Fruit fly (Drosophila melanogaster) whole organism, embryonic: ENCODE data around the gene Hr83.

Experiments
- ATbp ChIP-seq: fragments of 200-800 bp; sonication (Bioruptor generic); optimal IDR thresholded peaks from 2 replicates; lab custom pipeline; 2017; ENCODE audit warnings: missing biosample characterization, mild to moderate bottlenecking, missing genetic modification characterization, missing genetic modification reagents
- CG12219 ChIP-seq: fragments of 200-800 bp; sonication (Bioruptor generic); optimal IDR thresholded peaks from 3 replicates; lab custom pipeline; 2018; ENCODE audit warnings: missing biosample characterization, mild to moderate bottlenecking, missing genetic modification characterization
- CG1233 ChIP-seq: fragments of 200-800 bp; sonication (Bioruptor generic); optimal IDR thresholded peaks from 4 replicates; lab custom pipeline; 2018; ENCODE audit warnings: missing biosample characterization, mild to moderate bottlenecking, missing genetic modification characterization
- CG12391 ChIP-seq: fragments of 200-800 bp; sonication (Bioruptor generic); optimal IDR thresholded peaks from 3 replicates; lab custom pipeline; 2018; ENCODE audit warnings: missing biosample characterization, mild to moderate bottlenecking, missing genetic modification characterization, moderate library complexity
- CG13424 ChIP-seq: fragments of 200-800 bp; sonication (Bioruptor generic); optimal IDR thresholded peaks from 2 replicates; lab custom pipeline; 2019; ENCODE audit warnings: missing biosample characterization, mild to moderate bottlenecking, missing genetic modification characterization, moderate library complexity
- CG15011 ChIP-seq: fragments of 200-800 bp; sonication (Bioruptor generic); optimal IDR thresholded peaks from 3 replicates; lab custom pipeline; 2018; ENCODE audit warnings: missing biosample characterization, mild to moderate bottlenecking, missing genetic modification characterization
- CG5180 ChIP-seq: fragments of 200-800 bp; sonication (Bioruptor generic); optimal IDR thresholded peaks from 3 replicates; lab custom pipeline; 2017; ENCODE audit warnings: missing biosample characterization, missing genetic modification characterization, mild to moderate bottlenecking, moderate library complexity, missing genetic modification reagents
- CG6175 ChIP-seq: fragments of 200-800 bp; sonication (Bioruptor generic); IDR thresholded peaks from 3 replicates; pipeline ENCODE4 v1.3.6; 2022; ENCODE audit warnings: missing biosample characterization, missing genetic modification characterization
- CG6254 ChIP-seq: fragments of 200-800 bp; sonication (Bioruptor generic); optimal IDR thresholded peaks from 3 replicates; lab custom pipeline; 2017; ENCODE audit warnings: mild to moderate bottlenecking, missing biosample characterization, missing genetic modification reagents, missing genetic modification characterization
- CG6854 ChIP-seq: fragments of 200-800 bp; sonication (Bioruptor generic); optimal IDR thresholded peaks from 3 replicates; lab custom pipeline; 2017; ENCODE audit warnings: missing biosample characterization, mild to moderate bottlenecking, missing genetic modification characterization
- CG7271 ChIP-seq: fragments of 200-800 bp; sonication (Bioruptor generic); optimal IDR thresholded peaks from 2 replicates; lab custom pipeline; 2018; ENCODE audit warnings: missing biosample characterization, mild to moderate bottlenecking, missing genetic modification characterization, moderate library complexity
- CG9727 ChIP-seq: fragments of 200-800 bp; sonication (Bioruptor generic); optimal IDR thresholded peaks from 3 replicates; lab custom pipeline; 2017; ENCODE audit warnings: missing biosample characterization, mild to moderate bottlenecking, missing genetic modification characterization
- CG9817 ChIP-seq: fragments of 200-800 bp; sonication (Bioruptor generic); optimal IDR thresholded peaks from 2 replicates; lab custom pipeline; 2018; ENCODE audit warnings: missing biosample characterization, mild to moderate bottlenecking, missing genetic modification characterization, moderate library complexity
- Chrac-16 ChIP-seq: fragments of 200-800 bp; sonication (Bioruptor generic); optimal IDR thresholded peaks from 3 replicates; lab custom pipeline; 2016; ENCODE audit warnings: missing biosample characterization, missing genetic modification characterization
- CrebB ChIP-seq: fragments of 200-800 bp; sonication (Bioruptor generic); optimal IDR thresholded peaks from 3 replicates; lab custom pipeline; 2018; ENCODE audit warnings: missing biosample characterization, mild to moderate bottlenecking, missing genetic modification characterization
- D19A ChIP-seq: fragments of 200-800 bp; optimal IDR thresholded peaks from 3 replicates; lab custom pipeline; 2019; ENCODE audit warnings: missing biosample characterization, mild to moderate bottlenecking, missing genetic modification characterization, moderate library complexity
- Dfd ChIP-seq, 2 experiments: fragments of >200 bp; optimal IDR thresholded peaks; 2 replicates each; lab custom pipeline; 2017; ENCODE audit warnings: missing biosample characterization in 2 of 2, missing genetic modification characterization in 2 of 2
- ERR ChIP-seq: fragments of 200-800 bp; sonication (Bioruptor generic); optimal IDR thresholded peaks from 2 replicates; lab custom pipeline; 2016; ENCODE audit warnings: missing biosample characterization, missing genetic modification characterization
- HLHmδ ChIP-seq: fragments of 200-800 bp; sonication (Bioruptor generic); optimal IDR thresholded peaks from 2 replicates; lab custom pipeline; 2018; ENCODE audit warnings: missing biosample characterization, mild to moderate bottlenecking, missing genetic modification characterization, moderate library complexity
- Meics ChIP-seq: fragments of 200-800 bp; sonication (Bioruptor generic); optimal IDR thresholded peaks from 2 replicates; lab custom pipeline; 2017; ENCODE audit warnings: missing biosample characterization, mild to moderate bottlenecking, missing genetic modification characterization
- Oli ChIP-seq: fragments of 200-800 bp; sonication (Bioruptor generic); optimal IDR thresholded peaks from 2 replicates; lab custom pipeline; 2018; ENCODE audit warnings: missing biosample characterization, mild to moderate bottlenecking, missing genetic modification characterization, moderate library complexity
- PHDP ChIP-seq: fragments of 200-800 bp; sonication (Bioruptor generic); optimal IDR thresholded peaks from 3 replicates; lab custom pipeline; 2018; ENCODE audit warnings: missing biosample characterization, mild to moderate bottlenecking, missing genetic modification characterization, moderate library complexity
- Pdp1 ChIP-seq, 2 experiments: fragments of 200-800 bp; sonication (Bioruptor generic); optimal IDR thresholded peaks; 3 replicates each; lab custom pipeline; 2016; ENCODE audit warnings: missing biosample characterization in 2 of 2, missing genetic modification characterization in 2 of 2, mild to moderate bottlenecking in 1 of 2, moderate library complexity in 1 of 2
- Side ChIP-seq: fragments of 200-800 bp; sonication (Bioruptor generic); optimal IDR thresholded peaks from 2 replicates; lab custom pipeline; 2016; ENCODE audit warnings: missing biosample characterization, missing genetic modification characterization
- Sin3A ChIP-seq: fragments of >200 bp; optimal IDR thresholded peaks from 2 replicates; lab custom pipeline; 2018
- Sox102F ChIP-seq: fragments of 200-800 bp; sonication (Bioruptor generic); optimal IDR thresholded peaks from 2 replicates; lab custom pipeline; 2018; ENCODE audit warnings: missing biosample characterization, mild to moderate bottlenecking, missing genetic modification characterization, moderate library complexity
- Vsx1 ChIP-seq: fragments of 200-800 bp; sonication (Bioruptor generic); optimal IDR thresholded peaks from 2 replicates; lab custom pipeline; 2017; ENCODE audit warnings: missing biosample characterization, mild to moderate bottlenecking, missing genetic modification characterization, missing genetic modification reagents
- bsh ChIP-seq, 2 experiments: fragments of 200-800 bp; sonication (Bioruptor generic); optimal IDR thresholded peaks; 2 replicates each; lab custom pipeline; 2017 to 2018; ENCODE audit warnings: mild to moderate bottlenecking in 2 of 2, missing biosample characterization in 2 of 2, missing genetic modification characterization in 2 of 2, moderate library complexity in 1 of 2
- cato ChIP-seq: fragments of 200-800 bp; sonication (Bioruptor generic); optimal IDR thresholded peaks from 2 replicates; lab custom pipeline; 2016; ENCODE audit warnings: missing biosample characterization, missing genetic modification characterization, borderline replicate concordance
- ci ChIP-seq: fragments of 200-800 bp; sonication (Bioruptor generic); IDR thresholded peaks from 3 replicates; pipeline ENCODE4 v1.3.6; 2022; ENCODE audit warnings: missing biosample characterization, missing genetic modification characterization
- croc ChIP-seq: fragments of 200-800 bp; sonication (Bioruptor generic); conservative IDR thresholded peaks from 3 replicates; pipeline ENCODE4 v1.3.6; 2022; ENCODE audit warnings: missing biosample characterization, missing genetic modification characterization
- crol ChIP-seq: fragments of 200-800 bp; sonication (Bioruptor generic); IDR thresholded peaks from 2 replicates; pipeline ENCODE4 v1.3.6; 2022; ENCODE audit warnings: missing biosample characterization, missing genetic modification characterization
- disco-r ChIP-seq: fragments of 200-800 bp; sonication (Bioruptor generic); optimal IDR thresholded peaks from 2 replicates; lab custom pipeline; 2016; ENCODE audit warnings: missing biosample characterization, missing genetic modification characterization
- dmrt99B ChIP-seq: fragments of 200-800 bp; sonication (Bioruptor generic); optimal IDR thresholded peaks from 2 replicates; lab custom pipeline; 2018; ENCODE audit warnings: missing biosample characterization, mild to moderate bottlenecking, missing genetic modification characterization, moderate library complexity
- eve ChIP-seq, 2 experiments: fragments of >200 bp; optimal IDR thresholded peaks; 2 replicates each; lab custom pipeline; 2017; ENCODE audit warnings: missing biosample characterization in 2 of 2, missing genetic modification characterization in 2 of 2
- fd64A ChIP-seq: fragments of 200-800 bp; sonication (Bioruptor generic); optimal IDR thresholded peaks from 3 replicates; lab custom pipeline; 2018; ENCODE audit warnings: missing biosample characterization, mild to moderate bottlenecking, missing genetic modification characterization
- gcm ChIP-seq: fragments of 200-800 bp; sonication (Bioruptor generic); optimal IDR thresholded peaks from 2 replicates; lab custom pipeline; 2019; ENCODE audit warnings: missing biosample characterization, mild to moderate bottlenecking, missing genetic modification characterization, moderate library complexity
- her ChIP-seq: fragments of 200-800 bp; sonication (Bioruptor generic); optimal IDR thresholded peaks from 2 replicates; lab custom pipeline; 2016; ENCODE audit warnings: missing biosample characterization, missing genetic modification characterization
- mld ChIP-seq: fragments of 200-800 bp; sonication (Bioruptor generic); IDR thresholded peaks from 3 replicates; pipeline ENCODE4 v1.3.6; 2022; ENCODE audit warnings: missing biosample characterization, missing genetic modification characterization; ENCODE audit not compliant: partially characterized antibody
- nerfin-1 ChIP-seq: fragments of 200-800 bp; sonication (Bioruptor generic); optimal IDR thresholded peaks from 3 replicates; lab custom pipeline; 2019; ENCODE audit warnings: missing biosample characterization, mild to moderate bottlenecking, missing genetic modification characterization, moderate library complexity
- onecut ChIP-seq: fragments of 200-800 bp; sonication (Bioruptor generic); IDR thresholded peaks from 2 replicates; pipeline ENCODE4 v1.3.6; 2022; ENCODE audit warnings: missing biosample characterization, missing genetic modification characterization
- pnt ChIP-seq: fragments of 200-800 bp; sonication (Bioruptor generic); optimal IDR thresholded peaks from 3 replicates; lab custom pipeline; 2016; ENCODE audit warnings: missing biosample characterization, missing genetic modification characterization
- sens ChIP-seq: fragments of 200-800 bp; sonication (Bioruptor generic); peaks from one replicate; lab custom pipeline; 2016; ENCODE audit warnings: missing biosample characterization, missing genetic modification characterization
- slp2 ChIP-seq: fragments of 200-800 bp; sonication (Bioruptor generic); optimal IDR thresholded peaks from 2 replicates; lab custom pipeline; 2016; ENCODE audit warnings: missing biosample characterization, missing genetic modification characterization
- sob ChIP-seq: fragments of 200-800 bp; sonication (Bioruptor generic); IDR thresholded peaks from 2 replicates; pipeline ENCODE4 v1.3.6; 2022; ENCODE audit warnings: missing biosample characterization, missing genetic modification characterization
- sug ChIP-seq: fragments of 200-800 bp; optimal IDR thresholded peaks from 2 replicates; lab custom pipeline; 2019; ENCODE audit warnings: missing biosample characterization, mild to moderate bottlenecking, missing genetic modification characterization, moderate library complexity
- tgo ChIP-seq: fragments of 200-800 bp; sonication (Bioruptor generic); IDR thresholded peaks from 3 replicates; pipeline ENCODE4 v1.3.6; 2022; ENCODE audit warnings: missing biosample characterization, missing genetic modification characterization
- wek ChIP-seq: fragments of 200-800 bp; sonication (Bioruptor generic); optimal IDR thresholded peaks from 3 replicates; lab custom pipeline; 2018; ENCODE audit warnings: missing biosample characterization, mild to moderate bottlenecking, missing genetic modification characterization, moderate library complexity
- z ChIP-seq: fragments of 200-800 bp; sonication (Bioruptor generic); IDR thresholded peaks from 3 replicates; pipeline ENCODE4 v1.3.6; 2022; ENCODE audit warnings: missing biosample characterization, missing genetic modification characterization
- zfh1 ChIP-seq: fragments of 200-800 bp; sonication (Bioruptor generic); IDR thresholded peaks from 3 replicates; pipeline ENCODE4 v1.3.6; 2022; ENCODE audit warnings: missing biosample characterization, missing genetic modification characterization

The Hr83 gene

dm6 chr3R:6351696-6352378, 2.8 kb downstream of the Hr83 start:
- TF ChIP-seq tgo (GFP tag; lab: Robert Waterston, UW) (no peak), Sin3A (lab: Kevin White, UChicago) (no peak), nerfin-1 (peak; percentile 20), CG1233 (peak; percentile 9), CG6254 (GFP tag; lab: Kevin White, UChicago) (no peak), Vsx1 (GFP tag; lab: Kevin White, UChicago) (no peak), bsh (GFP tag; optimal IDR thresholded peaks at IDR 0.05; lab: Kevin White, UChicago) (peak; percentile 36 to 48), gcm (GFP tag; lab: Kevin White, UChicago) (no peak), pnt (GFP tag; lab: Kevin White, UChicago) (no peak), zfh1 (no peak), onecut (GFP tag; lab: Robert Waterston, UW) (no peak), cato (GFP tag; lab: Kevin White, UChicago) (no peak), her (no peak), disco-r (no peak), mld (no peak), crol (GFP tag; lab: Robert Waterston, UW) (peak; percentile 75), eve (GFP tag; optimal IDR thresholded peaks at IDR 0.05; lab: Kevin White, UChicago) (no peak), ATbp (GFP tag; lab: Kevin White, UChicago) (peak; percentile 23), CG12219 (GFP tag; lab: Kevin White, UChicago) (no peak), dmrt99B (tag; lab: Kevin White, UChicago) (peak; percentile 60), Pdp1 (GFP tag; optimal IDR thresholded peaks at IDR 0.05; lab: Kevin White, UChicago) (peak in 1 of 2 experiments; percentile 22), ERR (no peak), D19A (peak; percentile 33), CG6175 (GFP tag; lab: Robert Waterston, UW) (no peak), CG6854 (no peak), HLHmδ (GFP tag; lab: Kevin White, UChicago) (no peak), CG9817 (tag; lab: Kevin White, UChicago) (peak; percentile 11), slp2 (GFP tag; lab: Kevin White, UChicago) (peak; percentile 13), sug (peak; percentile 7), PHDP (tag; lab: Kevin White, UChicago) (peak; percentile 21), ci (GFP tag; lab: Robert Waterston, UW) (peak; percentile 12; the same call in 1 of the 3 replicates), CrebB (tag; lab: Kevin White, UChicago) (no peak), Meics (GFP tag; lab: Kevin White, UChicago) (peak; percentile 41), Dfd (GFP tag; optimal IDR thresholded peaks at IDR 0.05; lab: Kevin White, UChicago) (no peak), croc (GFP tag; lab: Robert Waterston, UW) (no peak), sob (0 out of 2 replicates have a peak, but pooled peaks have one; percentile 14), CG12391 (tag; lab: Kevin White, UChicago) (peak; percentile 27), CG7271 (tag; lab: Kevin White, UChicago) (no peak), Oli (tag; lab: Kevin White, UChicago) (peak; percentile 35), fd64A (GFP tag; lab: Kevin White, UChicago) (no peak), Sox102F (peak; percentile 41), Side (GFP tag; lab: Kevin White, UChicago) (no peak), wek (GFP tag; lab: Kevin White, UChicago) (no peak), CG5180 (peak; percentile 5), CG13424 (tag; lab: Kevin White, UChicago) (peak; percentile 56), CG9727 (GFP tag; lab: Kevin White, UChicago) (peak; percentile 2), CG15011 (GFP tag; lab: Kevin White, UChicago) (no peak), z (GFP tag; lab: Robert Waterston, UW) (no peak), Chrac-16 (GFP tag; lab: Kevin White, UChicago) (no peak), sens (peak; percentile 85)
